Worm (Caenorhabditis elegans): Measurements from ENCODE around the gene F16G10.1.

Gene F16G10.1

ce11 chrII:2411093-2411492, 7.0 kb downstream of the F16G10.1 start:
- 0 out of 2 replicates have a peak, but pooled peaks have one; percentile 15 for TF ChIP-seq nfya-2 (GFP tag; IDR thresholded peaks at IDR 0.05)
- TF ChIP-seq zfh-2 (GFP tag; conservative IDR thresholded peaks at IDR 0.05): peak; percentile 63
- TF ChIP-seq madf-3 (GFP tag; IDR thresholded peaks at IDR 0.05): no peak
- no peak for TF ChIP-seq F33H1.4 (GFP tag; IDR thresholded peaks at IDR 0.05)
- no peak for TF ChIP-seq hlh-12 (tag; optimal IDR thresholded peaks at IDR 0.05)
- TF ChIP-seq chd-7 (tag; optimal IDR thresholded peaks at IDR 0.05): no peak
- TF ChIP-seq rcor-1 (GFP tag; IDR thresholded peaks at IDR 0.05): no peak
- TF ChIP-seq gei-17 (GFP tag; optimal IDR thresholded peaks at IDR 0.05): no peak
- TF ChIP-seq K11D2.4 (GFP tag; IDR thresholded peaks at IDR 0.05): no peak
- TF ChIP-seq aptf-2 (GFP tag; conservative IDR thresholded peaks at IDR 0.05): no peak
- TF ChIP-seq F57A8.1 (GFP tag; optimal IDR thresholded peaks at IDR 0.05): no peak
- TF ChIP-seq F52B5.7 (tag; optimal IDR thresholded peaks at IDR 0.05): no peak

DNA sequence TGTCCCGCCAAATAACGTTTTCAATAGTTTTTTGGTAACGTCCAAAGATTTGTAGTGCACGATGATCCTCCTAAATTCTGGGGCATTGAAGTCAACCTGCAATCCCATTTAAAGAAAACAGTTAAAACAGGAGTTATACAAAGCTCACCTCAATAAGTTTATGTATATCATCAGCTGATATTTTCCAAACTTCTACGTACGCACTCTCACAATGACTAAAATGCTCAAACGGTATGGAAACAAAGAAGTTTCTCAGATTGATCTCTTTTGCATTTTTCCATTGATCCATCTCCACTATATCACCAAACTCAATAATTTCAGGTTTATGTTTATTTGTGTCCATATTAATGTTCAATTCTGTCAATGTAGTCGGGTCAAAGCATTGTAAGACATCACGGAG, 7.5 kb downstream of the F16G10.1 start:
- TF ChIP-seq hmg-20 (GFP tag; IDR thresholded peaks at IDR 0.05) (no peak), dox-1 (GFP tag; IDR thresholded peaks at IDR 0.05) (no peak), lin-35 (GFP tag; optimal IDR thresholded peaks at IDR 0.05) (no peak), sptf-2 (GFP tag; optimal IDR thresholded peaks at IDR 0.05) (no peak), F39B2.1 (GFP tag; IDR thresholded peaks at IDR 0.05) (no peak), tlf-1 (GFP tag; optimal IDR thresholded peaks at IDR 0.05) (no peak), unc-130 (GFP tag; optimal IDR thresholded peaks at IDR 0.05) (no peak), lin-26 (GFP tag; IDR thresholded peaks at IDR 0.05) (no peak), ceh-100 (GFP tag; IDR thresholded peaks at IDR 0.05) (no peak), snpc-1.3 (tag; optimal IDR thresholded peaks at IDR 0.05; ENCODE audit: insufficient read depth) (no peak)

DNA sequence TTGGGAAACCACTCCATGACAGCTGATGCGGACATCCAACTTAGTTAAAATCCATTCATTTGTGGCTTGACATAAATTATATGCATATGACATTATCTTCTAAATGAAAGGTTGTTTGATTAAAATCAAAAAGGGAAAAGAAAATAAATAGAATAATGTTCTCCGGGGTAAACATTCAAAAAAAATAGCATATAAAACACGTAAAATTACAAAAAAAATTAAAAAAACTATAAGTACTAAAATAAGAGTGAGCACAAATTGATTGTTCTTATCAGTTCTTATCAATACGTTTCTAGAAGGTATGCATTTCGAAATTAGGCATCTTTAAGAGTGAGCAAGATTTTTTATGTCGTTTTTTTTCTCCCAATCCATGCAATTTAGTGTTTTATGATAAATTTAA, 8.6 kb downstream of the F16G10.1 start, which contains the start of gene fbxa-182:
Gene fbxa-182, minus strand, starts transcription at position 101 of the 400 bp plus-strand sequence.
- no peak for TF ChIP-seq K12H6.12 (tag; optimal IDR thresholded peaks at IDR 0.05)
- no peak for TF ChIP-seq rcor-1 (GFP tag; IDR thresholded peaks at IDR 0.05)
- no peak for TF ChIP-seq atf-7 (tag; optimal IDR thresholded peaks at IDR 0.05)
- TF ChIP-seq ztf-25 (GFP tag; IDR thresholded peaks at IDR 0.05): no peak
- no peak for TF ChIP-seq mxl-1 (tag; optimal IDR thresholded peaks at IDR 0.05)
- no peak for TF ChIP-seq zfh-2 (GFP tag; conservative IDR thresholded peaks at IDR 0.05)
- TF ChIP-seq D2030.7 (GFP tag; IDR thresholded peaks at IDR 0.05): no peak
- no peak for TF ChIP-seq dox-1 (GFP tag; IDR thresholded peaks at IDR 0.05)
- no peak for TF ChIP-seq dpl-1 (GFP tag; optimal IDR thresholded peaks at IDR 0.05)
- no peak for TF ChIP-seq lin-54 (GFP tag; optimal IDR thresholded peaks at IDR 0.05)
- no peak for TF ChIP-seq B0261.1 (tag; optimal IDR thresholded peaks at IDR 0.05)
- TF ChIP-seq T07F8.4 (tag; optimal IDR thresholded peaks at IDR 0.05): no peak
- no peak for TF ChIP-seq F33H1.4 (GFP tag; IDR thresholded peaks at IDR 0.05)
- TF ChIP-seq repo-1 (tag; optimal IDR thresholded peaks at IDR 0.05): no peak
- no peak for TF ChIP-seq ceh-40 (GFP tag; IDR thresholded peaks at IDR 0.05)
- no peak for TF ChIP-seq F39B2.1 (GFP tag; IDR thresholded peaks at IDR 0.05)
- TF ChIP-seq sea-2 (GFP tag; IDR thresholded peaks at IDR 0.05): no peak
- no peak for TF ChIP-seq attf-6 (GFP tag; IDR thresholded peaks at IDR 0.05)
- no peak for TF ChIP-seq chd-7 (tag; optimal IDR thresholded peaks at IDR 0.05)
- TF ChIP-seq mes-4 (tag; optimal IDR thresholded peaks at IDR 0.05): no peak

ce11 chrII:2415439-2415838, 11.4 kb downstream of the F16G10.1 start, which contains the start of gene fbxa-4:
TSS of gene fbxa-4 (minus strand) at chrII:2415531.
- TF ChIP-seq lir-1 (GFP tag; conservative IDR thresholded peaks at IDR 0.05) (no peak), rcor-1 (GFP tag; IDR thresholded peaks at IDR 0.05) (no peak), nhr-80 (tag; optimal IDR thresholded peaks at IDR 0.05) (peak; percentile 54), snpc-4 (GFP tag; optimal IDR thresholded peaks at IDR 0.05) (no peak), snpc-4 (tag; optimal IDR thresholded peaks at IDR 0.05) (no peak), die-1 (tag; optimal IDR thresholded peaks at IDR 0.05) (no peak), ztf-22 (GFP tag; optimal IDR thresholded peaks at IDR 0.05) (no peak), Y56A3A.18 (GFP tag; IDR thresholded peaks at IDR 0.05) (no peak)
